Worm (Caenorhabditis elegans): ENCODE measurements around the gene F09D12.2.

ce11 chrIV:3463254-3463653 is 19.3 kb upstream of the F09D12.2 start, which contains the start of gene F58E2.4:
- TF ChIP-seq hlh-1 (tag; optimal IDR thresholded peaks at IDR 0.05) (no peak), nhr-28 (tag; optimal IDR thresholded peaks at IDR 0.05) (no peak), lin-13 (tag; optimal IDR thresholded peaks at IDR 0.05) (no peak), sptf-1 (tag; optimal IDR thresholded peaks at IDR 0.05) (no peak), unc-62 (GFP tag; optimal IDR thresholded peaks at IDR 0.05) (no peak), unc-39 (tag; optimal IDR thresholded peaks at IDR 0.05) (no peak), nhr-12 (tag; optimal IDR thresholded peaks at IDR 0.05) (no peak), ces-1 (GFP tag; optimal IDR thresholded peaks at IDR 0.05) (no peak), pha-4 (tag; optimal IDR thresholded peaks at IDR 0.05) (no peak), mep-1 (tag; optimal IDR thresholded peaks at IDR 0.05) (no peak), flh-1 (GFP tag; optimal IDR thresholded peaks at IDR 0.05) (no peak)

Measured in whole organism, mixed stage, embryonic.